Worm (Caenorhabditis elegans) whole organism, L2 larva: ENCODE results near the gene F22E5.2.
"Not testable (repeated sequence)": the region's sequence is repeated elsewhere in the genome, so short reads cannot be mapped to it uniquely, and the experiment has no call there.

Experiments
- C34F6.9 ChIP-seq: fragments of 150-350 bp; optimal IDR thresholded peaks from 2 replicates; lab custom pipeline; 2014; ENCODE audit warnings: missing biosample characterization, missing genetic modification characterization
- F13H6.1 ChIP-seq: sonication (generic microtip); optimal IDR thresholded peaks from 2 replicates; lab custom pipeline; 2016; ENCODE audit warnings: missing genetic modification characterization, missing compliant biosample characterization
- R02D3.7 ChIP-seq: fragments of 150-350 bp; optimal IDR thresholded peaks from 2 replicates; lab custom pipeline; 2014; ENCODE audit warnings: missing biosample characterization, missing genetic modification characterization
- Y55F3AM.14 ChIP-seq: fragments of 200-800 bp; sonication (Bioruptor generic); optimal IDR thresholded peaks from 2 replicates; lab custom pipeline; 2018; ENCODE audit warnings: mild to moderate bottlenecking, missing genetic modification characterization, missing compliant biosample characterization
- alr-1 ChIP-seq: fragments of 150-350 bp; optimal IDR thresholded peaks from 2 replicates; lab custom pipeline; 2014; ENCODE audit warnings: missing biosample characterization, missing genetic modification characterization
- ama-1 ChIP-seq: fragments of 150-350 bp; optimal IDR thresholded peaks from 2 replicates; lab custom pipeline; 2018; ENCODE audit warnings: inconsistent platforms
- blmp-1 ChIP-seq: sonication (generic microtip); optimal IDR thresholded peaks from 2 replicates; lab custom pipeline; 2017; ENCODE audit warnings: missing genetic modification characterization, mild to moderate bottlenecking, missing compliant biosample characterization, antibody characterized with exemption, moderate library complexity; ENCODE audit not compliant: insufficient read depth
- ceh-16 ChIP-seq: fragments of 150-350 bp; optimal IDR thresholded peaks from 2 replicates; lab custom pipeline; 2014; ENCODE audit warnings: missing biosample characterization, missing genetic modification characterization
- ceh-82 ChIP-seq: fragments of 150-350 bp; optimal IDR thresholded peaks from 2 replicates; lab custom pipeline; 2014; ENCODE audit warnings: missing biosample characterization, missing genetic modification characterization
- crh-2 ChIP-seq: sonication (generic microtip); optimal IDR thresholded peaks from 2 replicates; lab custom pipeline; 2017; ENCODE audit warnings: missing biosample characterization, missing genetic modification characterization
- dmd-4 ChIP-seq: sonication (generic microtip); optimal IDR thresholded peaks from 2 replicates; lab custom pipeline; 2017; ENCODE audit warnings: missing biosample characterization, missing genetic modification characterization
- egl-27 ChIP-seq: sonication (generic microtip); optimal IDR thresholded peaks from 3 replicates; lab custom pipeline; 2017; ENCODE audit warnings: missing biosample characterization, missing genetic modification reagents, missing genetic modification characterization
- elt-1 ChIP-seq: fragments of 150-350 bp; optimal IDR thresholded peaks from 2 replicates; lab custom pipeline; 2014; ENCODE audit warnings: missing biosample characterization, missing genetic modification characterization
- elt-3 ChIP-seq: sonication (generic microtip); optimal IDR thresholded peaks from 2 replicates; lab custom pipeline; 2017; ENCODE audit warnings: missing biosample characterization, missing genetic modification characterization
- gmeb-1 ChIP-seq: fragments of 150-350 bp; optimal IDR thresholded peaks from 2 replicates; lab custom pipeline; 2014; ENCODE audit warnings: missing biosample characterization, missing genetic modification characterization
- lin-11 ChIP-seq: fragments of 150-350 bp; sonication (generic microtip); optimal IDR thresholded peaks from 2 replicates; lab custom pipeline; 2014; ENCODE audit warnings: missing biosample characterization, missing genetic modification characterization, inconsistent platforms, mixed read lengths
- lin-13 ChIP-seq: fragments of 150-350 bp; optimal IDR thresholded peaks from 2 replicates; lab custom pipeline; 2014; ENCODE audit warnings: missing biosample characterization, missing genetic modification reagents, missing genetic modification characterization
- lin-39 ChIP-seq: fragments of 150-350 bp; optimal IDR thresholded peaks from 2 replicates; lab custom pipeline; 2014; ENCODE audit warnings: missing biosample characterization, missing genetic modification reagents, missing genetic modification characterization
- mab-5 ChIP-seq: fragments of 150-350 bp; optimal IDR thresholded peaks from 2 replicates; lab custom pipeline; 2014; ENCODE audit warnings: missing biosample characterization, missing genetic modification characterization
- mbf-1 ChIP-seq: sonication (generic microtip); optimal IDR thresholded peaks from 2 replicates; lab custom pipeline; 2017; ENCODE audit warnings: missing biosample characterization, missing genetic modification characterization
- mdl-1 ChIP-seq, 2 experiments: fragments of 150-350 bp in 1 of 2; sonication (generic microtip) in 1 of 2; optimal IDR thresholded peaks; 2 replicates each; lab custom pipeline; 2017; ENCODE audit warnings: missing biosample characterization in 2 of 2, missing genetic modification characterization in 2 of 2
- nhr-11 ChIP-seq: fragments of 150-350 bp; optimal IDR thresholded peaks from 2 replicates; lab custom pipeline; 2014; ENCODE audit warnings: missing biosample characterization, missing genetic modification characterization
- nhr-12 ChIP-seq: fragments of 150-350 bp; optimal IDR thresholded peaks from 2 replicates; lab custom pipeline; 2014; ENCODE audit warnings: missing biosample characterization, missing genetic modification characterization
- nhr-129 ChIP-seq: fragments of 150-350 bp; optimal IDR thresholded peaks from 2 replicates; lab custom pipeline; 2014; ENCODE audit warnings: missing biosample characterization, missing genetic modification characterization
- nhr-237 ChIP-seq: fragments of 150-350 bp; optimal IDR thresholded peaks from 2 replicates; lab custom pipeline; 2014; ENCODE audit warnings: missing biosample characterization, missing genetic modification characterization
- nhr-6 ChIP-seq: fragments of 150-350 bp; optimal IDR thresholded peaks from 2 replicates; lab custom pipeline; 2014; ENCODE audit warnings: missing biosample characterization, missing genetic modification characterization
- nhr-77 ChIP-seq: fragments of 150-350 bp; optimal IDR thresholded peaks from 2 replicates; lab custom pipeline; 2014; ENCODE audit warnings: missing biosample characterization, missing genetic modification characterization
- peb-1 ChIP-seq: fragments of 150-350 bp; optimal IDR thresholded peaks from 2 replicates; lab custom pipeline; 2014; ENCODE audit warnings: missing biosample characterization, missing genetic modification characterization
- skn-1 ChIP-seq: sonication (generic microtip); optimal IDR thresholded peaks from 2 replicates; lab custom pipeline; 2017; ENCODE audit warnings: missing biosample characterization, missing genetic modification characterization
- snpc-4 ChIP-seq: fragments of 150-350 bp; optimal IDR thresholded peaks from 2 replicates; lab custom pipeline; 2014; ENCODE audit warnings: missing biosample characterization, missing genetic modification characterization
- unc-39 ChIP-seq: fragments of 150-350 bp; optimal IDR thresholded peaks from 2 replicates; lab custom pipeline; 2014; ENCODE audit warnings: missing biosample characterization, missing genetic modification characterization
- unc-55 ChIP-seq: fragments of 150-350 bp; sonication (generic microtip); optimal IDR thresholded peaks from 3 replicates; lab custom pipeline; 2014; ENCODE audit warnings: missing biosample characterization, missing genetic modification reagents, missing genetic modification characterization
- zag-1 ChIP-seq: fragments of 150-350 bp; optimal IDR thresholded peaks from 2 replicates; lab custom pipeline; 2014; ENCODE audit warnings: missing biosample characterization, missing genetic modification characterization
- ztf-11 ChIP-seq: sonication (generic microtip); optimal IDR thresholded peaks from 2 replicates; lab custom pipeline; 2017; ENCODE audit warnings: missing biosample characterization, missing genetic modification characterization
- ztf-4 ChIP-seq: fragments of 150-350 bp; optimal IDR thresholded peaks from 2 replicates; lab custom pipeline; 2014; ENCODE audit warnings: missing biosample characterization, missing genetic modification characterization

The F22E5.2 gene

ce11 chrII:2637359-2637758 lies 27.8 kb upstream of the F22E5.2 start, which contains the start of gene F22E5.21:
TSS of gene F22E5.21 (minus strand) at chrII:2637459.
- TF ChIP-seq R02D3.7 (tag; lab: Kevin White, UChicago) (no peak), mbf-1 (no peak), unc-55 (GFP tag; lab: Kevin White, UChicago) (no peak), Y55F3AM.14 (no peak), nhr-77 (no peak), mdl-1 (tag; optimal IDR thresholded peaks at IDR 0.05; lab: Kevin White, UChicago) (no peak), nhr-6 (tag; lab: Kevin White, UChicago) (no peak), zag-1 (tag; lab: Kevin White, UChicago) (no peak), elt-1 (tag; lab: Kevin White, UChicago) (no peak), ceh-82 (tag; lab: Kevin White, UChicago) (no peak), ceh-16 (tag; lab: Kevin White, UChicago) (no peak), nhr-237 (tag; lab: Kevin White, UChicago) (no peak), lin-39 (tag; lab: Kevin White, UChicago) (no peak), snpc-4 (no peak), F13H6.1 (tag; lab: Kevin White, UChicago) (no peak), unc-39 (tag; lab: Kevin White, UChicago) (no peak), mab-5 (tag; lab: Kevin White, UChicago) (no peak), egl-27 (tag; lab: Kevin White, UChicago) (no peak)

- TF ChIP-seq gmeb-1 (tag; lab: Kevin White, UChicago), result peak; percentile 91
- TF ChIP-seq mbf-1, result no peak
- peak; percentile 26 for TF ChIP-seq C34F6.9 (tag; lab: Kevin White, UChicago)
- TF ChIP-seq unc-55 (GFP tag; lab: Kevin White, UChicago), result peak; percentile 61
Measured at ce11 chrII:2638062-2638461, 27.1 kb upstream of the F22E5.2 start, which contains the start of gene F22E5.9. TSS of gene F22E5.9 (plus strand) at chrII:2638388.

- not testable (repeated sequence) for TF ChIP-seq snpc-4; ztf-11; ztf-4 (tag; lab: Kevin White, UChicago)
Measured at ce11 chrII:2639401-2640088, 25.6 kb upstream of the F22E5.2 start, which contains the start of gene F22E5.8. TSS of gene F22E5.8 (plus strand) at chrII:2640038.

ce11 chrII:2640982-2641381 lies 24.2 kb upstream of the F22E5.2 start, which contains the start of gene F22E5.23:
TSS of gene F22E5.23 (plus strand) at chrII:2641282.
- TF ChIP-seq elt-3 (tag; lab: Kevin White, UChicago), result no peak
- no peak for TF ChIP-seq lin-11
- no peak for TF ChIP-seq R02D3.7 (tag; lab: Kevin White, UChicago)
- TF ChIP-seq unc-55 (GFP tag; lab: Kevin White, UChicago), result no peak
- no peak for TF ChIP-seq lin-39 (tag; lab: Kevin White, UChicago)
- TF ChIP-seq nhr-11 (tag; lab: Kevin White, UChicago), result no peak
- TF ChIP-seq egl-27 (tag; lab: Kevin White, UChicago), result no peak
- no peak for TF ChIP-seq mab-5 (tag; lab: Kevin White, UChicago)
- TF ChIP-seq crh-2 (tag; lab: Kevin White, UChicago), result no peak
- no peak for TF ChIP-seq lin-13 (GFP tag; lab: Kevin White, UChicago)
- no peak for TF ChIP-seq blmp-1 (tag; lab: Kevin White, UChicago)
- TF ChIP-seq nhr-237 (tag; lab: Kevin White, UChicago), result no peak

ce11 chrII:2641777-2642176 lies 23.4 kb upstream of the F22E5.2 start, which contains the start of gene F22E5.7:
TSS of gene F22E5.7 (plus strand) at chrII:2642077.
- TF ChIP-seq ceh-82 (tag; lab: Kevin White, UChicago), result no peak
- TF ChIP-seq lin-39 (tag; lab: Kevin White, UChicago), result no peak
- no peak for TF ChIP-seq dmd-4 (tag; lab: Kevin White, UChicago)
- TF ChIP-seq alr-1, result no peak
- TF ChIP-seq peb-1, result no peak
- TF ChIP-seq ama-1 (lab: Kevin White, UChicago), result no peak
- no peak for TF ChIP-seq C34F6.9 (tag; lab: Kevin White, UChicago)
- TF ChIP-seq mdl-1 (tag; optimal IDR thresholded peaks at IDR 0.05; lab: Kevin White, UChicago), result no peak
- no peak for TF ChIP-seq nhr-11 (tag; lab: Kevin White, UChicago)
- no peak for TF ChIP-seq nhr-12 (tag; lab: Kevin White, UChicago)
- TF ChIP-seq nhr-129 (tag; lab: Kevin White, UChicago), result no peak
- no peak for TF ChIP-seq lin-13 (GFP tag; lab: Kevin White, UChicago)
- TF ChIP-seq skn-1 (tag; lab: Kevin White, UChicago), result no peak
